Worm (Caenorhabditis elegans): Measurements from ENCODE around the gene F54F7.3.

Gene F54F7.3

DNA sequence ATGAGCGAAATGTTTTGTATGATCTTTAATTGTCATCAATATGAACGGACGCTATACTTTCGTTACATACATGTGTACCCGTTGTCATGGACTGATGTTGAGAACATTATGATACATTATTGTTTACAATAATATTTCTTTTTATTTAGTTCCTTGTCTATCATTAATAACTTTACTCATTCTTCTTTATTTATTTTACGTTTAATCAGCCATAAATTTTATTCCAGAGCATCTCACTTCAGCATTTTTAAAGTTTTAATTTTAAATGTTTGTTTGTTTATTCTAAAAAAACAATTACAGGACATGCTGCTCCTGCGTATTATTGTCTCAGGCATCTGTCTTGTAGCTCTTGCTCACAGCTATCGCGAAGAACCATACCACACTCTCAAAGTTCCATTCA is 6.6 kb downstream of the F54F7.3 start, which contains the start of gene F54F7.2:
Gene F54F7.2 (plus strand): TSS at position 301 of the 400 bp plus-strand sequence.
- TF ChIP-seq ztf-11 (tag; optimal IDR thresholded peaks at IDR 0.05) (no peak), nhr-11 (tag; optimal IDR thresholded peaks at IDR 0.05) (no peak), elt-1 (tag; optimal IDR thresholded peaks at IDR 0.05) (no peak), nhr-12 (tag; optimal IDR thresholded peaks at IDR 0.05) (no peak), nhr-77 (tag; optimal IDR thresholded peaks at IDR 0.05) (no peak), egl-27 (tag; optimal IDR thresholded peaks at IDR 0.05) (no peak), gmeb-1 (tag; optimal IDR thresholded peaks at IDR 0.05) (no peak), skn-1 (tag; optimal IDR thresholded peaks at IDR 0.05) (no peak), R02D3.7 (tag; optimal IDR thresholded peaks at IDR 0.05) (no peak), ceh-16 (tag; optimal IDR thresholded peaks at IDR 0.05) (no peak), lin-39 (tag; optimal IDR thresholded peaks at IDR 0.05) (no peak)

DNA sequence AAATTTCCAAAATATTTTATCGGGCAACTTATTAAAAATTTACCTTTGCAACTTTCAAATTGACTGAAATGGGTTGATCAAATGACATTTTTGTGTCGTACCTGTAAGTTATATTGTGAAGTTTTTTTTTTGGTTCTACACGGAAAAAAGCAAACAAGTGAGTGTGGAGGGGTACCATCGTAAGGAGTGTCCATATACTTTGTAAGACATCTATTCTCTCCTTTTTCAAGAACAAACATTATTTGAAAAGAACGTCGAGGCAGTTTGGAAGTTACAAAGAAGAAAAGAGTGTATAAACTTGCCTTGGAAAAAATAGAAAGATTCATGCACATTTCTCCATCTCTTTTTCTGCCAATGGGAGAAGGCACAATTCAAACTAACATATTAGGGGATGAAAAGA is 12.6 kb downstream of the F54F7.3 start, which contains the start of gene taf-7.1:
Gene taf-7.1 (minus strand): TSS at position 101 of the 400 bp plus-strand sequence.
- TF ChIP-seq mbf-1 (tag; optimal IDR thresholded peaks at IDR 0.05) (no peak), ceh-82 (tag; optimal IDR thresholded peaks at IDR 0.05) (no peak), Y55F3AM.14 (GFP tag; optimal IDR thresholded peaks at IDR 0.05) (no peak)

- TF ChIP-seq sem-4 (tag; optimal IDR thresholded peaks at IDR 0.05) (no peak), nhr-77 (tag; optimal IDR thresholded peaks at IDR 0.05) (no peak)
These were observed 21.3 kb downstream of the F54F7.3 start for ce11 chrX:11828661-11829060.

DNA sequence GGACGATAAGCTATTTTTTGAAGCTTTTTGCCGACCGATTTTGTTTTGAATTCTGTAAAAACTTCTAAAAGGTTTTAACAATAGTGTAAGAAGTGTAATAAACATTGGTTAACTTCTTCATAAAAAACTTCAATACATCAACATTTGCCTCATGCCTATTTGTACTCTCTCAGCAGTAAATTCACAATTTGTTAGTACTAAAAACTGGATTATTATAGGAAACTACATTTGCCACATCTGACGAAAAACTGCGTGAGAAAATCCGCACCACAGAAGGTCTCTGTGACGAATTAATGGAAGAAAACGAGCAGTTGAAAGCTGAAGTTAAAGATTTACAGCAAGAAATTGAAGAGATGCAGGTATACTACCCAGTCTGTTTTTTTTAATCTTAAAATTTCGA is 22.5 kb downstream of the F54F7.3 start:
- TF ChIP-seq unc-62 (GFP tag; optimal IDR thresholded peaks at IDR 0.05): no peak
- TF ChIP-seq mbf-1 (tag; optimal IDR thresholded peaks at IDR 0.05): no peak
- TF ChIP-seq mab-5 (tag; optimal IDR thresholded peaks at IDR 0.05): no peak
- no peak for TF ChIP-seq ztf-11 (tag; optimal IDR thresholded peaks at IDR 0.05)
- no peak for TF ChIP-seq nhr-12 (tag; optimal IDR thresholded peaks at IDR 0.05)
- TF ChIP-seq nhr-21 (tag; optimal IDR thresholded peaks at IDR 0.05): no peak
- TF ChIP-seq lin-39 (tag; optimal IDR thresholded peaks at IDR 0.05): no peak
- TF ChIP-seq nhr-77 (tag; optimal IDR thresholded peaks at IDR 0.05): no peak
- TF ChIP-seq fos-1 (tag; optimal IDR thresholded peaks at IDR 0.05): no peak
- TF ChIP-seq elt-1 (tag; optimal IDR thresholded peaks at IDR 0.05): no peak
- TF ChIP-seq gmeb-1 (tag; optimal IDR thresholded peaks at IDR 0.05): no peak
- TF ChIP-seq ztf-1 (GFP tag; conservative IDR thresholded peaks at IDR 0.05): no peak
- no peak for TF ChIP-seq crh-2 (tag; optimal IDR thresholded peaks at IDR 0.05)

DNA sequence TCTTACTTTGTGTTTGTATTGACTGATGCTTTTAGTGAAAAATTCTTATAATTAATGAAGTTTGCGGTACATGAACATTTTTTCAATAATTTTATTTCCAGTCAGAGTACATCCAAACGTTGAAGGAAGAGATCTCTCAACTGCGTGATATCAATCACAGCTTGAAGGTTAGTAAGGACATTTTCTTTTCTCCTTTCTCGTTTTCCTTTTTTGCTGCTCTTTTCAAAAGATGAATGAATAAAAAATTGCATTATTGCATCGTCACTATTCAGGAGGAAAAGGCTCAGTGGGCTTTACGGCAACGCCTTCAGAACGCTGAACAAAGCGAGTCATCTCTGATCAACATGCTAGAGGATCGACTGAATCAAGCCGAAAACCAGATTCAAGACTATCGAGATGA is 23.1 kb downstream of the F54F7.3 start:
- TF ChIP-seq nhr-237 (tag; optimal IDR thresholded peaks at IDR 0.05) (no peak), sma-3 (GFP tag; optimal IDR thresholded peaks at IDR 0.05) (no peak), unc-39 (tag; optimal IDR thresholded peaks at IDR 0.05) (no peak), nhr-23 (tag; optimal IDR thresholded peaks at IDR 0.05) (no peak), fos-1 (tag; optimal IDR thresholded peaks at IDR 0.05) (no peak), elt-1 (tag; optimal IDR thresholded peaks at IDR 0.05) (no peak), mdl-1 (tag; optimal IDR thresholded peaks at IDR 0.05) (no peak), lin-13 (GFP tag; optimal IDR thresholded peaks at IDR 0.05) (no peak), nhr-129 (tag; optimal IDR thresholded peaks at IDR 0.05) (no peak), nhr-77 (tag; optimal IDR thresholded peaks at IDR 0.05) (no peak), unc-62 (GFP tag; optimal IDR thresholded peaks at IDR 0.05) (no peak), egl-27 (tag; optimal IDR thresholded peaks at IDR 0.05) (no peak), sem-4 (tag; optimal IDR thresholded peaks at IDR 0.05) (no peak), nhr-25 (tag; optimal IDR thresholded peaks at IDR 0.05) (no peak), R02D3.7 (tag; optimal IDR thresholded peaks at IDR 0.05) (no peak), sma-9 (GFP tag; optimal IDR thresholded peaks at IDR 0.05) (no peak), sma-9 (tag; optimal IDR thresholded peaks at IDR 0.05) (no peak), ceh-16 (tag; optimal IDR thresholded peaks at IDR 0.05) (no peak)

DNA sequence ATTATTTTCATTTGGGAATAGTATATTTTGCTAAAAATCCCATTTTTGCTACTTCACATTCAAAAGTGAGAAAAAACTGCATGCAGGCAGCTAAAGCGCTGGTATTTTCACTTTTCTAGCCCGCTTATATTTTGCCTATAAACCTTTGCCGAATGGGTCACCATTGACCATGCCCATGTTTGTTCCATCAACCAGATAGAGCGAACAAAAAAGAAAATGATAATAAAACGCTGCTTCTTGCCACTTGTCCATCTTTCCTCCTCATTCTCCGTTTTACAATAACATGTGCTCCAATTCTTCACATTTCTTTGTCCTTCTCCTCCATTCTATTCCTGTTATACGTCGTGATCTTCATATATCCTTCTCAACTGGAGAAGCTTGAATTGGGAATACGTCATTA is 26.3 kb downstream of the F54F7.3 start, which contains the start of gene tag-241:
Gene tag-241 (plus strand): TSS at position 301 of the 400 bp plus-strand sequence.
- TF ChIP-seq nhr-23 (tag; optimal IDR thresholded peaks at IDR 0.05): no peak
- no peak for TF ChIP-seq elt-1 (tag; optimal IDR thresholded peaks at IDR 0.05)
- TF ChIP-seq C34F6.9 (tag; optimal IDR thresholded peaks at IDR 0.05): no peak
- TF ChIP-seq sem-4 (tag; optimal IDR thresholded peaks at IDR 0.05): no peak

Data from whole organism, L2 larva.